Worm (Caenorhabditis elegans) whole organism, L4/young adult: ENCODE measurements around the gene idpc-1.

Experiments
- dao-5 ChIP-seq: sonication (generic microtip); optimal IDR thresholded peaks from 2 replicates; lab custom pipeline; 2016; ENCODE audit warnings: missing genotype, missing genetic modification characterization, moderate library complexity, missing compliant biosample characterization
- him-1 ChIP-seq: sonication (generic microtip); optimal IDR thresholded peaks from 2 replicates; lab custom pipeline; 2016; ENCODE audit warnings: missing genotype, missing genetic modification reagents, missing genetic modification characterization, missing compliant biosample characterization

- TF ChIP-seq him-1 (tag; lab: Kevin White, UChicago) (no peak), dao-5 (tag; lab: Kevin White, UChicago) (no peak)
Observed at ce11 chrIII:11456577-11456976, 29.6 kb downstream of the idpc-1 start, which contains the start of gene plr-1.
